Fruit fly (Drosophila melanogaster) ovary, adult (tissue): ENCODE measurements around the gene CG2129.

Source experiments
- CG17801 ChIP-seq: fragments of 200-800 bp; optimal IDR thresholded peaks from 2 replicates; lab custom pipeline; 2019; ENCODE audit warnings: missing biosample characterization, mild to moderate bottlenecking, missing genetic modification characterization, moderate library complexity; ENCODE audit not compliant: partially characterized antibody

The CG2129 gene

dm6 chrX:8152077-8152476, 6.4 kb downstream of the CG2129 start, which contains the start of gene Gbeta5:
Gbeta5 (minus strand) TSS chrX:8152275.
- TF ChIP-seq CG17801 (GFP tag; lab: Kevin White, UChicago) = no peak

- TF ChIP-seq CG17801 (GFP tag; lab: Kevin White, UChicago) = no peak
Observed at dm6 chrX:8152718-8153117, 7.1 kb downstream of the CG2129 start, which contains the start of gene CG18262. CG18262 (plus strand) TSS chrX:8152948.

dm6 chrX:8157294-8157693, 11.7 kb downstream of the CG2129 start, which contains the start of the genes Traf6 and GIIIspla2:
Traf6 (minus strand) TSS chrX:8157386.
GIIIspla2 (plus strand) TSS chrX:8157628.
- TF ChIP-seq CG17801 (GFP tag; lab: Kevin White, UChicago) = peak; percentile 72

- no peak for TF ChIP-seq CG17801 (GFP tag; lab: Kevin White, UChicago)
Observed at dm6 chrX:8158942-8159472, 13.4 kb downstream of the CG2129 start.

- TF ChIP-seq CG17801 (GFP tag; lab: Kevin White, UChicago) = no peak
Observed at dm6 chrX:8159754-8160153, 14.1 kb downstream of the CG2129 start, which contains the start of gene CG15337. CG15337 (plus strand) TSS chrX:8160054.

- no peak for TF ChIP-seq CG17801 (GFP tag; lab: Kevin White, UChicago)
Observed at dm6 chrX:8162692-8163091, 17.1 kb downstream of the CG2129 start, which contains the start of gene CG10761. CG10761 (minus strand) TSS chrX:8162792.

dm6 chrX:8163452-8163851, 17.8 kb downstream of the CG2129 start:
- no peak for TF ChIP-seq CG17801 (GFP tag; lab: Kevin White, UChicago)

dm6 chrX:8165608-8166007, 20.0 kb downstream of the CG2129 start, which contains the start of gene Or7a:
Or7a (minus strand) TSS chrX:8165708.
- TF ChIP-seq CG17801 (GFP tag; lab: Kevin White, UChicago) = no peak

- TF ChIP-seq CG17801 (GFP tag; lab: Kevin White, UChicago) = no peak
Observed at dm6 chrX:8170166-8170565, 24.5 kb downstream of the CG2129 start, which contains the start of gene CG2278. CG2278 (minus strand) TSS chrX:8170266.

dm6 chrX:8176291-8177029, 30.8 kb downstream of the CG2129 start:
- TF ChIP-seq CG17801 (GFP tag; lab: Kevin White, UChicago) = peak; percentile 18

dm6 chrX:8177030-8177349, 31.4 kb downstream of the CG2129 start, which contains the start of gene slpr:
slpr (minus strand) TSS chrX:8177185.
- TF ChIP-seq CG17801 (GFP tag; lab: Kevin White, UChicago) = no peak

- no peak for TF ChIP-seq CG17801 (GFP tag; lab: Kevin White, UChicago)
Observed at dm6 chrX:8177742-8178141, 32.1 kb downstream of the CG2129 start.

- TF ChIP-seq CG17801 (GFP tag; lab: Kevin White, UChicago) = no peak
Observed at dm6 chrX:8178165-8178955, 32.7 kb downstream of the CG2129 start, which contains the start of gene sdt. sdt (plus strand) TSS chrX:8178549.

dm6 chrX:8178989-8179388, 33.4 kb downstream of the CG2129 start:
- no peak for TF ChIP-seq CG17801 (GFP tag; lab: Kevin White, UChicago)

- TF ChIP-seq CG17801 (GFP tag; lab: Kevin White, UChicago) = no peak
Observed at dm6 chrX:8179858-8180257, 34.2 kb downstream of the CG2129 start.
